Fruit fly (Drosophila melanogaster): ENCODE results near the gene yellow-c.

yellow-c gene

dm6 chr2L:15056359-15057220 is 21.4 kb downstream of the yellow-c start (continued):
- TF ChIP-seq Taf1 (GFP tag; IDR thresholded peaks at IDR 0.05) (no peak), seq (GFP tag; IDR thresholded peaks at IDR 0.05) (peak; percentile 52), Sry-δ (GFP tag; optimal IDR thresholded peaks at IDR 0.05) (no peak), klu (GFP tag; IDR thresholded peaks at IDR 0.05) (peak; percentile 64; the same call in 1 of the 2 replicates), abd-A (tag; optimal IDR thresholded peaks at IDR 0.05) (no peak), nerfin-2 (GFP tag; IDR thresholded peaks at IDR 0.05; ENCODE audit: partially characterized antibody) (no peak), btn (GFP tag; optimal IDR thresholded peaks at IDR 0.05) (no peak), ttk (GFP tag; IDR thresholded peaks at IDR 0.05) (peak; percentile 72), wek (GFP tag; optimal IDR thresholded peaks at IDR 0.05) (no peak), CG6272 (GFP tag; IDR thresholded peaks at IDR 0.05) (no peak), chif (GFP tag; optimal IDR thresholded peaks at IDR 0.05) (peak in 1 of 2 experiments; percentile 8), Usf (GFP tag; optimal IDR thresholded peaks at IDR 0.05) (peak; percentile 62), oc (tag; optimal IDR thresholded peaks at IDR 0.05) (peak; percentile 63), Atf6 (GFP tag; IDR thresholded peaks at IDR 0.05) (peak; percentile 49; the same call in 1 of the 2 replicates), peb (GFP tag; IDR thresholded peaks at IDR 0.05) (peak; percentile 54), Hey (tag; optimal IDR thresholded peaks at IDR 0.05) (no peak), pb (GFP tag; optimal IDR thresholded peaks at IDR 0.05) (no peak), HLH3B (GFP tag; IDR thresholded peaks at IDR 0.05) (peak; percentile 63), NfI (GFP tag; optimal IDR thresholded peaks at IDR 0.05) (peak; percentile 34), tin (GFP tag; optimal IDR thresholded peaks at IDR 0.05) (peak; percentile 64), sc (optimal IDR thresholded peaks at IDR 0.05) (no peak), sc (GFP tag; optimal IDR thresholded peaks at IDR 0.05) (peak; percentile 62), cwo (GFP tag; optimal IDR thresholded peaks at IDR 0.05) (peak; percentile 56), CG12155 (GFP tag; optimal IDR thresholded peaks at IDR 0.05) (peak; percentile 41), Hr39 (optimal IDR thresholded peaks at IDR 0.05) (no peak), CG12942 (GFP tag; optimal IDR thresholded peaks at IDR 0.05) (peak; percentile 69), CG2129 (GFP tag; IDR thresholded peaks at IDR 0.05; ENCODE audit: partially characterized antibody) (no peak), Med (GFP tag) (peak; percentile 80), CG7372 (GFP tag; IDR thresholded peaks at IDR 0.05) (peak; percentile 50; the same call in 1 of the 2 replicates), CG10274 (GFP tag; optimal IDR thresholded peaks at IDR 0.05) (peak; percentile 43), CG14965 (GFP tag; optimal IDR thresholded peaks at IDR 0.05; ENCODE audit: borderline replicate concordance) (no peak), mam (GFP tag; optimal IDR thresholded peaks at IDR 0.05) (peak; percentile 8), sim (GFP tag; IDR thresholded peaks at IDR 0.05) (no peak; the same call in 1 of the 2 replicates), Adf1 (GFP tag; IDR thresholded peaks at IDR 0.05) (peak; percentile 23; the same call in 1 of the 2 replicates), CG8478 (optimal IDR thresholded peaks at IDR 0.05) (peak; percentile 75), Dp (GFP tag; optimal IDR thresholded peaks at IDR 0.05) (no peak), emc (GFP tag; optimal IDR thresholded peaks at IDR 0.05) (no peak), CG33557 (GFP tag; optimal IDR thresholded peaks at IDR 0.05) (peak; percentile 64), fru (optimal IDR thresholded peaks at IDR 0.05) (no peak), Ets97D (GFP tag; optimal IDR thresholded peaks at IDR 0.05) (no peak), CG6654 (GFP tag; optimal IDR thresholded peaks at IDR 0.05) (peak; percentile 44), vnd (GFP tag; IDR thresholded peaks at IDR 0.05; ENCODE audit: partially characterized antibody) (no peak), CG3847 (GFP tag; IDR thresholded peaks at IDR 0.05) (peak; percentile 51; the same call in 1 of the 2 replicates), fd3F (GFP tag; optimal IDR thresholded peaks at IDR 0.05) (peak; percentile 31), crp (GFP tag; optimal IDR thresholded peaks at IDR 0.05) (peak in 1 of 2 experiments; percentile 16), BtbVII (GFP tag; optimal IDR thresholded peaks at IDR 0.05) (peak; percentile 65), ftz-f1 (GFP tag; optimal IDR thresholded peaks at IDR 0.05) (peak; percentile 37), Sox102F (GFP tag; optimal IDR thresholded peaks at IDR 0.05) (peak; percentile 80), NK7.1 (GFP tag; optimal IDR thresholded peaks at IDR 0.05) (no peak), CG6765 (GFP tag; optimal IDR thresholded peaks at IDR 0.05) (peak; percentile 51)

All from whole organism, embryonic.